Worm (Caenorhabditis elegans) whole organism, L4 larva: ENCODE results near the gene nhr-51.

Source experiments
- F37D6.2 ChIP-seq: sonication (generic microtip); optimal IDR thresholded peaks from 2 replicates; lab custom pipeline; 2016; ENCODE audit warnings: mild to moderate bottlenecking, missing genetic modification characterization, missing compliant biosample characterization
- dve-1 ChIP-seq: sonication (generic microtip); optimal IDR thresholded peaks from 2 replicates; lab custom pipeline; 2017; ENCODE audit warnings: antibody characterized with exemption, mild to moderate bottlenecking, missing genetic modification characterization, missing compliant biosample characterization; ENCODE audit not compliant: insufficient read depth
- fkh-10 ChIP-seq: fragments of 150-350 bp; optimal IDR thresholded peaks from 2 replicates; lab custom pipeline; 2014; ENCODE audit warnings: missing biosample characterization, missing genetic modification reagents, missing genetic modification characterization
- fos-1 ChIP-seq: fragments of 150-350 bp; optimal IDR thresholded peaks from 2 replicates; lab custom pipeline; 2014; ENCODE audit warnings: missing biosample characterization, missing genetic modification characterization
- mxl-2 ChIP-seq: fragments of 200-800 bp; sonication (Bioruptor generic); conservative IDR thresholded peaks from 2 replicates; pipeline ENCODE4 v1.3.6; 2022; ENCODE audit warnings: missing genetic modification reagents, missing genetic modification characterization, missing compliant biosample characterization
- spr-1 ChIP-seq: sonication (generic microtip); optimal IDR thresholded peaks from 2 replicates; lab custom pipeline; 2016; ENCODE audit warnings: mild to moderate bottlenecking, missing genetic modification characterization, missing compliant biosample characterization
- zfp-3 ChIP-seq: fragments of 200-800 bp; sonication (Bioruptor generic); conservative IDR thresholded peaks from 2 replicates; pipeline ENCODE4 v1.3.6; 2022; ENCODE audit warnings: missing genetic modification reagents, missing genetic modification characterization, missing compliant biosample characterization

DNA sequence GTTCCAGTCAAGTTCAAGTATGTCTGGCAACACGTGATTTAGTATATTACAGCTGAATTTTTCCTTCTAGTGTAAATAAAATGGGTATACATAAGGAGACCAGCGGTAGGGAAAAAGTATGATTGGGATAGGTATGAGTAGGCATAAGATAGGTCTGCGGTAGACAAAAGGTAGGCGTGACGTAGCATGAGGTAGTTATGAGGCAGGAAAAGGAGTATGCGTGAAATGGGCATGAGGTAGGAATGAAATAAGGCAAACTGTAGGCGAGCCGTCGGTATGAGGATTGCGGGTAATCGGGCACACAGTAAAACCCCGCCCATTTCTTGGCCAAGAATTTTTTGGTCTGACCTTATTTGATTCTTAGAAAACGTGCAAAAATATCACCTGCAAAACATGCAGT lies 47.6 kb downstream of the nhr-51 start:
- TF ChIP-seq fos-1 (tag; lab: Kevin White, UChicago) (no peak), dve-1 (tag; lab: Kevin White, UChicago) (no peak), fkh-10 (GFP tag; lab: Kevin White, UChicago) (no peak), spr-1 (tag; lab: Kevin White, UChicago) (no peak), F37D6.2 (tag; lab: Kevin White, UChicago) (no peak), mxl-2 (GFP tag; lab: Robert Waterston, UW) (no peak), zfp-3 (no peak)
